Fruit fly (Drosophila melanogaster): ENCODE data around the gene Kaz1-ORFB.

- TF ChIP-seq CG14711 (tag; optimal IDR thresholded peaks at IDR 0.05), result no peak
- no peak for TF ChIP-seq CG5204 (GFP tag; optimal IDR thresholded peaks at IDR 0.05)
- TF ChIP-seq Hr96 (GFP tag; optimal IDR thresholded peaks at IDR 0.05), result no peak
- no peak for TF ChIP-seq ovo (GFP tag; optimal IDR thresholded peaks at IDR 0.05)
- no peak for TF ChIP-seq Crg-1 (GFP tag; optimal IDR thresholded peaks at IDR 0.05)
- TF ChIP-seq cic (GFP tag; optimal IDR thresholded peaks at IDR 0.05), result no peak
- TF ChIP-seq kay (GFP tag; ENCODE audit: borderline replicate concordance), result no peak
- TF ChIP-seq toe (GFP tag; optimal IDR thresholded peaks at IDR 0.05), result no peak
- TF ChIP-seq pad (GFP tag; optimal IDR thresholded peaks at IDR 0.05), result no peak
- TF ChIP-seq CG7045 (GFP tag; optimal IDR thresholded peaks at IDR 0.05), result no peak
- no peak for TF ChIP-seq Clk (GFP tag; optimal IDR thresholded peaks at IDR 0.05)
These were observed 3.9 kb upstream of the Kaz1-ORFB start, which contains the start of the genes thoc7 and Dis3l2 for dm6 chr3L:212520-212919.

Data from whole organism, adult.